Worm (Caenorhabditis elegans): Measurements from ENCODE around the gene Y39A1A.22.

The Y39A1A.22 gene

ce11 chrIII:10720170-10720569, 13.3 kb upstream of the Y39A1A.22 start (continued):
- TF ChIP-seq mxl-2 (GFP tag; conservative IDR thresholded peaks at IDR 0.05) (no peak), dmd-9 (GFP tag; IDR thresholded peaks at IDR 0.05) (no peak), unc-39 (tag; optimal IDR thresholded peaks at IDR 0.05) (no peak), Y5F2A.4 (GFP tag; optimal IDR thresholded peaks at IDR 0.05) (peak; percentile 24), snpc-4 (tag; optimal IDR thresholded peaks at IDR 0.05) (no peak), lin-15B (tag; optimal IDR thresholded peaks at IDR 0.05) (no peak), lin-38 (GFP tag; IDR thresholded peaks at IDR 0.05) (peak; percentile 68), ceh-20 (GFP tag; IDR thresholded peaks at IDR 0.05) (peak; percentile 79), ceh-28 (tag; optimal IDR thresholded peaks at IDR 0.05) (peak; percentile 75), F10B5.3 (tag; optimal IDR thresholded peaks at IDR 0.05) (no peak), ctbp-1 (GFP tag; IDR thresholded peaks at IDR 0.05) (peak; percentile 78), zip-11 (GFP tag; IDR thresholded peaks at IDR 0.05) (no peak), dpl-1 (GFP tag; optimal IDR thresholded peaks at IDR 0.05) (peak; percentile 52), T20F7.1 (GFP tag; optimal IDR thresholded peaks at IDR 0.05) (peak; percentile 38), set-16 (GFP tag; IDR thresholded peaks at IDR 0.05) (peak; percentile 74), dve-1 (tag; optimal IDR thresholded peaks at IDR 0.05; ENCODE audit: insufficient read depth) (peak; percentile 90), ZK337.2 (GFP tag; IDR thresholded peaks at IDR 0.05) (no peak), ztf-11 (tag; optimal IDR thresholded peaks at IDR 0.05) (no peak), ceh-82 (tag; optimal IDR thresholded peaks at IDR 0.05) (no peak), hif-1 (tag; optimal IDR thresholded peaks at IDR 0.05) (peak in 1 of 2 experiments; percentile 90), ces-1 (GFP tag; optimal IDR thresholded peaks at IDR 0.05) (no peak), rbr-2 (tag; optimal IDR thresholded peaks at IDR 0.05) (peak; percentile 83), aly-2 (tag; optimal IDR thresholded peaks at IDR 0.05) (no peak), ama-1 (optimal IDR thresholded peaks at IDR 0.05) (peak; percentile 29), Y75B8A.6 (GFP tag; IDR thresholded peaks at IDR 0.05) (no peak), daf-16 (GFP tag; optimal IDR thresholded peaks at IDR 0.05) (peak in 1 of 2 experiments; percentile 93), daf-16 (tag; optimal IDR thresholded peaks at IDR 0.05) (peak; percentile 95), nhr-42 (GFP tag; IDR thresholded peaks at IDR 0.05) (0 out of 2 replicates have a peak, but pooled peaks have one; percentile 23), zip-2 (tag; optimal IDR thresholded peaks at IDR 0.05) (no peak), saeg-2 (GFP tag; IDR thresholded peaks at IDR 0.05) (peak; percentile 61), unc-130 (GFP tag; optimal IDR thresholded peaks at IDR 0.05) (peak; percentile 27), nhr-237 (tag; optimal IDR thresholded peaks at IDR 0.05) (no peak), aha-1 (tag) (no peak), hlh-30 (tag; optimal IDR thresholded peaks at IDR 0.05; ENCODE audit: insufficient read depth) (peak; percentile 89), dmd-8 (GFP tag; IDR thresholded peaks at IDR 0.05) (no peak), F44E2.7 (GFP tag; IDR thresholded peaks at IDR 0.05) (no peak), T26A8.4 (GFP tag; IDR thresholded peaks at IDR 0.05) (peak; percentile 79), nhr-11 (tag; optimal IDR thresholded peaks at IDR 0.05) (peak; percentile 76), lir-3 (tag; optimal IDR thresholded peaks at IDR 0.05) (no peak), ceh-62 (tag; optimal IDR thresholded peaks at IDR 0.05) (no peak), lim-7 (GFP tag; IDR thresholded peaks at IDR 0.05) (no peak), nhr-76 (tag; optimal IDR thresholded peaks at IDR 0.05) (no peak), ZK546.5 (tag; optimal IDR thresholded peaks at IDR 0.05) (no peak), madf-9 (GFP tag; conservative IDR thresholded peaks at IDR 0.05) (peak; percentile 54; the same call in 1 of the 2 replicates), ztf-7 (tag; optimal IDR thresholded peaks at IDR 0.05) (no peak), tra-1 (GFP tag; IDR thresholded peaks at IDR 0.05) (peak; percentile 52; the same call in 1 of the 2 replicates), duxl-1 (tag; optimal IDR thresholded peaks at IDR 0.05; ENCODE audit: poor library complexity) (no peak), mdt-29 (GFP tag; IDR thresholded peaks at IDR 0.05) (peak; percentile 72; the same call in 1 of the 2 replicates), cey-2 (tag; optimal IDR thresholded peaks at IDR 0.05; ENCODE audit: borderline replicate concordance, insufficient read depth) (no peak), nhr-10 (tag; optimal IDR thresholded peaks at IDR 0.05) (peak; percentile 13), mep-1 (tag; optimal IDR thresholded peaks at IDR 0.05) (peak; percentile 81), F49E8.2 (tag; optimal IDR thresholded peaks at IDR 0.05; ENCODE audit: borderline replicate concordance) (no peak), daf-12 (tag; optimal IDR thresholded peaks at IDR 0.05) (no peak)

All from whole organism, L4 larva.